Fruit fly (Drosophila melanogaster): ENCODE measurements around the gene Rph.

Gene Rph

dm6 chrX:10767350-10768005 lies 10.0 kb upstream of the Rph start (continued):
- TF ChIP-seq shn (GFP tag; optimal IDR thresholded peaks at IDR 0.05): peak; percentile 39
- TF ChIP-seq pum (GFP tag; optimal IDR thresholded peaks at IDR 0.05): peak; percentile 62
- peak; percentile 67 for TF ChIP-seq ATbp (GFP tag; optimal IDR thresholded peaks at IDR 0.05)
- TF ChIP-seq esg (GFP tag; conservative IDR thresholded peaks at IDR 0.05): no peak
- TF ChIP-seq peb (GFP tag; IDR thresholded peaks at IDR 0.05): 0 out of 2 replicates have a peak, but pooled peaks have one; percentile 6
- no peak for TF ChIP-seq prd (optimal IDR thresholded peaks at IDR 0.05)
- peak; percentile 66; the same call in 2 of the 3 replicates for TF ChIP-seq prd (GFP tag; IDR thresholded peaks at IDR 0.05)
- TF ChIP-seq CG3065 (GFP tag; optimal IDR thresholded peaks at IDR 0.05): no peak
- TF ChIP-seq CG11398 (GFP tag; optimal IDR thresholded peaks at IDR 0.05): peak; percentile 13
- TF ChIP-seq lov (optimal IDR thresholded peaks at IDR 0.05): no peak
- no peak for TF ChIP-seq lov (GFP tag; IDR thresholded peaks at IDR 0.05)
- TF ChIP-seq CG12744 (GFP tag; optimal IDR thresholded peaks at IDR 0.05): peak; percentile 57
- no peak for TF ChIP-seq NK7.1 (GFP tag; optimal IDR thresholded peaks at IDR 0.05)
- TF ChIP-seq CG14014 (GFP tag; IDR thresholded peaks at IDR 0.05): peak; percentile 25; the same call in 1 of the 2 replicates
- TF ChIP-seq CG11247 (GFP tag; IDR thresholded peaks at IDR 0.05): peak; percentile 51; the same call in 1 of the 2 replicates
- no peak for TF ChIP-seq tna (GFP tag; IDR thresholded peaks at IDR 0.05; ENCODE audit: partially characterized antibody)
- no peak for TF ChIP-seq p53 (GFP tag; optimal IDR thresholded peaks at IDR 0.05)
- no peak for TF ChIP-seq CG4404 (GFP tag; IDR thresholded peaks at IDR 0.05)
- peak; percentile 44 for TF ChIP-seq CG1233 (GFP tag; optimal IDR thresholded peaks at IDR 0.05)
- TF ChIP-seq E2f1 (GFP tag; IDR thresholded peaks at IDR 0.05): peak; percentile 35; the same call in 1 of the 2 replicates
- no peak for TF ChIP-seq slou (GFP tag; optimal IDR thresholded peaks at IDR 0.05)
- peak; percentile 17 for TF ChIP-seq CG15696 (tag; optimal IDR thresholded peaks at IDR 0.05)
- no peak for TF ChIP-seq sim (GFP tag; IDR thresholded peaks at IDR 0.05)
- TF ChIP-seq Dfd (GFP tag; optimal IDR thresholded peaks at IDR 0.05): no peak
- TF ChIP-seq CG16815 (GFP tag; optimal IDR thresholded peaks at IDR 0.05): peak; percentile 28
- TF ChIP-seq CG30020 (tag; optimal IDR thresholded peaks at IDR 0.05): no peak
- TF ChIP-seq CG18764 (GFP tag; optimal IDR thresholded peaks at IDR 0.05): peak; percentile 17
- peak; percentile 72 for TF ChIP-seq Meics (GFP tag; optimal IDR thresholded peaks at IDR 0.05)
- peak in 1 of 3 experiments; percentile 83 for TF ChIP-seq Stat92E (GFP tag; optimal IDR thresholded peaks at IDR 0.05)
- TF ChIP-seq CG7928 (GFP tag; optimal IDR thresholded peaks at IDR 0.05): no peak
- no peak for TF ChIP-seq CG3407 (GFP tag; optimal IDR thresholded peaks at IDR 0.05)
- no peak for TF ChIP-seq Bdp1 (GFP tag; optimal IDR thresholded peaks at IDR 0.05)
- peak; percentile 68 for TF ChIP-seq CG3281 (GFP tag; optimal IDR thresholded peaks at IDR 0.05)
- no peak for TF ChIP-seq Hmx (GFP tag; optimal IDR thresholded peaks at IDR 0.05)
- peak; percentile 31 for TF ChIP-seq CG5180 (GFP tag; optimal IDR thresholded peaks at IDR 0.05)
- no peak for TF ChIP-seq nerfin-2 (GFP tag; IDR thresholded peaks at IDR 0.05; ENCODE audit: partially characterized antibody)
- TF ChIP-seq row (GFP tag; IDR thresholded peaks at IDR 0.05): peak; percentile 83
- TF ChIP-seq mld (GFP tag; IDR thresholded peaks at IDR 0.05; ENCODE audit: partially characterized antibody): no peak
- TF ChIP-seq CG15479 (GFP tag; optimal IDR thresholded peaks at IDR 0.05): no peak
- TF ChIP-seq CG8089 (GFP tag; optimal IDR thresholded peaks at IDR 0.05): peak; percentile 20
- TF ChIP-seq aop (GFP tag; IDR thresholded peaks at IDR 0.05): no peak
- no peak for TF ChIP-seq Opbp (GFP tag; IDR thresholded peaks at IDR 0.05; ENCODE audit: partially characterized antibody)
- peak; percentile 73 for TF ChIP-seq gem (tag; optimal IDR thresholded peaks at IDR 0.05)
- TF ChIP-seq dm (GFP tag; optimal IDR thresholded peaks at IDR 0.05): no peak
- no peak for TF ChIP-seq pan (optimal IDR thresholded peaks at IDR 0.05)
- TF ChIP-seq pan (GFP tag; optimal IDR thresholded peaks at IDR 0.05 in 1 of 2, IDR thresholded peaks at IDR 0.05 in 1 of 2): peak in 1 of 2 experiments; percentile 68
- peak; percentile 65 for TF ChIP-seq HmgZ (tag; optimal IDR thresholded peaks at IDR 0.05)
- no peak for TF ChIP-seq CG8290 (GFP tag; optimal IDR thresholded peaks at IDR 0.05)
- TF ChIP-seq CG8290 (tag; optimal IDR thresholded peaks at IDR 0.05): peak in 1 of 2 experiments; percentile 84
- peak; percentile 31 for TF ChIP-seq Myb (GFP tag; optimal IDR thresholded peaks at IDR 0.05)
- peak; percentile 93 for TF ChIP-seq sqz (GFP tag; optimal IDR thresholded peaks at IDR 0.05)

Measured in whole organism, embryonic.